Worm (Caenorhabditis elegans) whole organism, mixed stage, embryonic: ENCODE measurements around the gene F08C6.5.

Source experiments
- ceh-83 ChIP-seq: fragments of 200-800 bp; sonication (Bioruptor generic); optimal IDR thresholded peaks from 2 replicates; lab custom pipeline; 2018; ENCODE audit warnings: mild to moderate bottlenecking, missing genetic modification characterization, missing compliant biosample characterization
- drap-1 ChIP-seq: fragments of 200-800 bp; sonication (Bioruptor generic); optimal IDR thresholded peaks from 3 replicates; lab custom pipeline; 2018; ENCODE audit warnings: mild to moderate bottlenecking, missing genetic modification characterization, missing compliant biosample characterization
- elt-1 ChIP-seq: sonication (generic microtip); optimal IDR thresholded peaks from 2 replicates; lab custom pipeline; 2017; ENCODE audit warnings: missing genetic modification characterization, mild to moderate bottlenecking, missing compliant biosample characterization, antibody characterized with exemption, moderate library complexity, borderline replicate concordance; ENCODE audit not compliant: insufficient read depth
- lin-13 ChIP-seq: fragments of 150-350 bp; optimal IDR thresholded peaks from 2 replicates; lab custom pipeline; 2014; ENCODE audit warnings: missing biosample characterization, missing genetic modification characterization
- nhr-12 ChIP-seq: fragments of 150-350 bp; optimal IDR thresholded peaks from 2 replicates; lab custom pipeline; 2014; ENCODE audit warnings: missing biosample characterization, missing genetic modification characterization
- nhr-237 ChIP-seq: fragments of 150-350 bp; optimal IDR thresholded peaks from 2 replicates; lab custom pipeline; 2014; ENCODE audit warnings: missing biosample characterization, missing genetic modification characterization
- nhr-28 ChIP-seq: fragments of 150-350 bp; optimal IDR thresholded peaks from 2 replicates; lab custom pipeline; 2014; ENCODE audit warnings: missing biosample characterization, missing genetic modification characterization
- nhr-76 ChIP-seq: sonication (generic microtip); optimal IDR thresholded peaks from 2 replicates; lab custom pipeline; 2017; ENCODE audit warnings: missing biosample characterization, missing genetic modification characterization
- pha-4 ChIP-seq: fragments of 150-350 bp; optimal IDR thresholded peaks from 2 replicates; lab custom pipeline; 2018; ENCODE audit warnings: missing biosample characterization, missing genetic modification reagents, missing genetic modification characterization
- tbx-8 ChIP-seq: fragments of 200-800 bp; sonication (Bioruptor generic); optimal IDR thresholded peaks from 2 replicates; lab custom pipeline; 2018; ENCODE audit warnings: mild to moderate bottlenecking, missing genetic modification characterization, moderate library complexity, missing compliant biosample characterization
- unc-39 ChIP-seq: fragments of 150-350 bp; optimal IDR thresholded peaks from 2 replicates; lab custom pipeline; 2014; ENCODE audit warnings: missing biosample characterization, missing genetic modification characterization
- unc-62 ChIP-seq: fragments of 150-350 bp; optimal IDR thresholded peaks from 2 replicates; lab custom pipeline; 2014; ENCODE audit warnings: missing biosample characterization, missing genetic modification reagents, missing genetic modification characterization

DNA sequence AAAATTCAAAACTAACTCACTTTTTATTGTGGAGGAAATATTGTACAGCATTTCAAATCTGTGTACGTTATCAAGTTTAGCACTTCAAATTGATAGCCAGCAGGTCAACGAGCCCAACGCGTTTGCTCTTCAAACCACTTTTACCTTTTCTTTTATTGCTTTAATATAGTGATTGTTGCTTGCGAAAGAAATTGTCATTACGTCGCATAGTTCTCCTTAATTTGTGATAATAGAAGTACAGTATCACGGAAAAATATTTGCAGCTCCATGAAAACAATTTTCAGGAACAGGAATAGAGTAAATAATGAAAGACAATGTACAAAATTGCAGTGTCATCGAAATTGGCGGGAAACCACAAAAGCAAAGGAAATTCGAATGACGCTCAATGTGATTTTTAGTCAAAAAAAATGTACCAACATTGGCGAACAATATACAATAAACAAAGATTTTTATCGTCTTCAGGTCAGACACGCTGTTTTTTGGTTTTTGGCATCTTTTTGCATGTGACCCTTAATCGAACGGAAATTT is at the start of gene F08C6.5, which contains the start of gene PDB1.1:
- no peak for TF ChIP-seq ceh-83 (GFP tag; lab: Kevin White, UChicago)
- TF ChIP-seq nhr-237 (tag; lab: Kevin White, UChicago) = no peak
- TF ChIP-seq pha-4 (tag; lab: Kevin White, UChicago) = no peak
- TF ChIP-seq nhr-28 (tag; lab: Kevin White, UChicago) = no peak
- TF ChIP-seq unc-62 = no peak
- TF ChIP-seq lin-13 (tag; lab: Kevin White, UChicago) = no peak
- no peak for TF ChIP-seq elt-1
- no peak for TF ChIP-seq nhr-12
- TF ChIP-seq unc-39 (tag; lab: Kevin White, UChicago) = no peak
- TF ChIP-seq nhr-76 (tag; lab: Kevin White, UChicago) = no peak
- no peak for TF ChIP-seq drap-1 (GFP tag; lab: Kevin White, UChicago)
- TF ChIP-seq tbx-8 = no peak
